Worm (Caenorhabditis elegans) whole organism, L2 larva: ENCODE results near the gene mig-22.

Experiments used
- F13H6.1 ChIP-seq: sonication (generic microtip); optimal IDR thresholded peaks from 2 replicates; lab custom pipeline; 2016; ENCODE audit warnings: missing genetic modification characterization, missing compliant biosample characterization
- fos-1 ChIP-seq: fragments of 150-350 bp; optimal IDR thresholded peaks from 2 replicates; lab custom pipeline; 2014; ENCODE audit warnings: missing biosample characterization, missing genetic modification characterization
- lin-39 ChIP-seq: fragments of 150-350 bp; optimal IDR thresholded peaks from 2 replicates; lab custom pipeline; 2014; ENCODE audit warnings: missing biosample characterization, missing genetic modification reagents, missing genetic modification characterization
- lsy-2 ChIP-seq, 2 experiments: fragments of 150-350 bp in 1 of 2; sonication (generic microtip) in 1 of 2; optimal IDR thresholded peaks; 2 replicates each; lab custom pipeline; 2014 to 2017; ENCODE audit warnings: missing biosample characterization in 2 of 2, missing genetic modification characterization in 2 of 2
- mbf-1 ChIP-seq: sonication (generic microtip); optimal IDR thresholded peaks from 2 replicates; lab custom pipeline; 2017; ENCODE audit warnings: missing biosample characterization, missing genetic modification characterization
- mdl-1 ChIP-seq, 2 experiments: fragments of 150-350 bp in 1 of 2; sonication (generic microtip) in 1 of 2; optimal IDR thresholded peaks; 2 replicates each; lab custom pipeline; 2017; ENCODE audit warnings: missing biosample characterization in 2 of 2, missing genetic modification characterization in 2 of 2
- nhr-11 ChIP-seq: fragments of 150-350 bp; optimal IDR thresholded peaks from 2 replicates; lab custom pipeline; 2014; ENCODE audit warnings: missing biosample characterization, missing genetic modification characterization
- nhr-237 ChIP-seq: fragments of 150-350 bp; optimal IDR thresholded peaks from 2 replicates; lab custom pipeline; 2014; ENCODE audit warnings: missing biosample characterization, missing genetic modification characterization
- nhr-77 ChIP-seq: fragments of 150-350 bp; optimal IDR thresholded peaks from 2 replicates; lab custom pipeline; 2014; ENCODE audit warnings: missing biosample characterization, missing genetic modification characterization
- sem-4 ChIP-seq: fragments of 150-350 bp; optimal IDR thresholded peaks from 2 replicates; lab custom pipeline; 2014; ENCODE audit warnings: missing biosample characterization, missing genetic modification reagents, missing genetic modification characterization
- unc-39 ChIP-seq: fragments of 150-350 bp; optimal IDR thresholded peaks from 2 replicates; lab custom pipeline; 2014; ENCODE audit warnings: missing biosample characterization, missing genetic modification characterization
- unc-55 ChIP-seq: fragments of 150-350 bp; sonication (generic microtip); optimal IDR thresholded peaks from 3 replicates; lab custom pipeline; 2014; ENCODE audit warnings: missing biosample characterization, missing genetic modification reagents, missing genetic modification characterization
- unc-62 ChIP-seq: fragments of 150-350 bp; optimal IDR thresholded peaks from 2 replicates; lab custom pipeline; 2014; ENCODE audit warnings: missing biosample characterization, missing genetic modification reagents, missing genetic modification characterization
- ztf-4 ChIP-seq: fragments of 150-350 bp; optimal IDR thresholded peaks from 2 replicates; lab custom pipeline; 2014; ENCODE audit warnings: missing biosample characterization, missing genetic modification characterization

DNA sequence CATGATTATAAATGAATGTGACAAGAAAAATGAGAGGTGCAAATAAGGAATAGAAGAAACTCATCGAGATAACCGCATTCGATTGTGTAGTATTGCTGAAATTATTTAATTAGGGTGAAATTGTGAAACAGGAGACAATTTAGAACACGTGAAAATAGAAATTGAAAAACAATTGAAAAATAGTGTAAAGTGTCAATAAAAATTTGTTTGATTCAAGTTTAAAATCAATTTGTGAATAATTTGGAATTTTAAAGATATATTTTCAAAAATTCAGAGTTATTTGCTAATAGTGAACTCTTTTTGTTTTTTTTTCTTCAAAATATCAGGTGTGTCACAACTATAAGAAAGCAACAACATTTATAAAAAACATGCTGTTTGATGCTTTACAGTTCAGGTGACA, 35.8 kb downstream of the mig-22 start, which contains the start of gene ZK370.4:
- TF ChIP-seq unc-55 (GFP tag; lab: Kevin White, UChicago) = no peak
- TF ChIP-seq fos-1 = no peak
- TF ChIP-seq lin-39 (tag; lab: Kevin White, UChicago) = no peak
- no peak for TF ChIP-seq mdl-1 (tag; optimal IDR thresholded peaks at IDR 0.05; lab: Kevin White, UChicago)
- no peak for TF ChIP-seq unc-62 (GFP tag; lab: Kevin White, UChicago)
- no peak for TF ChIP-seq sem-4 (tag; lab: Kevin White, UChicago)
- no peak for TF ChIP-seq unc-39 (tag; lab: Kevin White, UChicago)
- no peak for TF ChIP-seq nhr-237 (tag; lab: Kevin White, UChicago)
- TF ChIP-seq lsy-2 (tag; optimal IDR thresholded peaks at IDR 0.05; lab: Kevin White, UChicago) = no peak
- TF ChIP-seq mbf-1 (tag; lab: Kevin White, UChicago) = no peak
- no peak for TF ChIP-seq F13H6.1 (tag; lab: Kevin White, UChicago)
- TF ChIP-seq nhr-11 (tag; lab: Kevin White, UChicago) = no peak
- TF ChIP-seq nhr-77 = no peak
- no peak for TF ChIP-seq ztf-4 (tag; lab: Kevin White, UChicago)
